Worm (Caenorhabditis elegans): ENCODE measurements around the gene F07A11.5.

ce11 chrII:11645383-11645782 is 33.3 kb downstream of the F07A11.5 start:
- TF ChIP-seq W03F9.2 (tag; optimal IDR thresholded peaks at IDR 0.05) (no peak), him-1 (tag; optimal IDR thresholded peaks at IDR 0.05) (no peak), dao-5 (tag; optimal IDR thresholded peaks at IDR 0.05) (no peak)
